Worm (Caenorhabditis elegans) whole organism, dauer: ENCODE data around the gene ZC266.1.

Experiments
- unc-62 ChIP-seq: sonication (generic microtip); optimal IDR thresholded peaks from 2 replicates; lab custom pipeline; 2017; ENCODE audit warnings: missing biosample characterization, missing genetic modification reagents, missing genetic modification characterization

Gene ZC266.1

ce11 chrV:4693282-4693588 is 6.9 kb downstream of the ZC266.1 start:
- no peak for TF ChIP-seq unc-62

DNA sequence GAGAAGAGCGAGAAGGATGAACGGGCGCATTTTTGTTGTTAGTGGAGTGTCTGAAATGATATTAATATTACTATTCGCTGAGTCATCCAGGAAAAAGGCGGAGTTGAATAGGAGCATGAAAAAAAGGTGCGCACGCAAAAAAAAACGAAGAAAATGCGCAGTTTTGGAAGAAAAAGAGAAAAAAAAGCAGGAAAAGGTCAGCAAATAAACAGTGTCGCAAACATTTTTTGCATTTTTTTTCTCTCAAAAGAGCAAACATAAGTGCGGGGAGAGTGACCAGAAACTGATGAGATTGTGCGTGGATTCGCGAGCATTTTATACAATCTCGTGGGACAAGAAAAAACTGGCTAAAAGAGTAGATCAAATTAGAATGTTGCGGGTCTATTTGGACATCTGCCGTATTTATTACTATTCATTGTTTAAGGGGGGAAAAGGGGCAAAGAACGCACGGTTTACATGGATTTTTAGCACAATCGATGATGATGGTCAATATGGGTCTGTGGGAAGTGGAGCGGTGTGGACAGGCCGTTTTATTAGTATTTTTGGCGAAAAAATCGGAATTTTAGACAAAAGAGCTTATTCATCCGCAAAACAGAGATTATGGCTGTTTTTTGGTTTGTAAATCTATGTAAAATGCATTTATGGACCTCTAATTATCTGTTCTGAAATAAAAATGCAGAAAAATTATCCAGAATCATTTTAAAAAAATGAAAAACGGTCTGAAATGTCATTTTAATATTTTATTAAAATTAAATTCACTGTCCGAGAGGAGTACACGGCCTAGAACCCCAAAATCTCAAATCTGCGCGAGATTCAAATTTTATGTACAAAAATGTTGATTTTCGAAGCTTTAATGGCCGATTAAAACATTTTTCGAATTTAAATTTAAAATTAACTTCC is 7.5 kb downstream of the ZC266.1 start, which contains the start of gene cpg-8:
Gene cpg-8 (minus strand): TSS at position 51 of the 900 bp plus-strand sequence.
- TF ChIP-seq unc-62 = no peak

ce11 chrV:4691657-4692056 is 8.4 kb downstream of the ZC266.1 start:
- no peak for TF ChIP-seq unc-62

DNA sequence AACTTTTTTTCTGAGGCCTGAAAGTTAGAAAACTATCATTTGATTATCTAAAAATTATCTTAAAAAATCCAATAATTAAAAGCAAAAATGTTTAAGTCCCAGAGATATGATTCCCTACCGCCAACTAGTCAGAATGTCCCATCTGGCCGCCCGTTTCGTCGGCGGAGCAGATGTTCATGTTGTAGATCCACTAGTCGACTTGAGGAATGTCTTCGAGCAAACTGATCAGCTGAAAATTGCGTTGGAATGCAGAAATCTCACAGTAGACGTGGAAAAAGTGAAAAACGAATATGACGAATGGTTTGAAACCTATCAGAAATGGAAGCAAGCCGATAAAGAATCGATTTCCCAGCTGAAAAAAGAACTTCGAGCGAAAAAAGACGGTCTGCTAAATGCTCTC is 10.9 kb downstream of the ZC266.1 start, which contains the start of gene K03B4.1:
Gene K03B4.1 (plus strand): TSS at position 97 of the 400 bp plus-strand sequence.
- TF ChIP-seq unc-62 = no peak

DNA sequence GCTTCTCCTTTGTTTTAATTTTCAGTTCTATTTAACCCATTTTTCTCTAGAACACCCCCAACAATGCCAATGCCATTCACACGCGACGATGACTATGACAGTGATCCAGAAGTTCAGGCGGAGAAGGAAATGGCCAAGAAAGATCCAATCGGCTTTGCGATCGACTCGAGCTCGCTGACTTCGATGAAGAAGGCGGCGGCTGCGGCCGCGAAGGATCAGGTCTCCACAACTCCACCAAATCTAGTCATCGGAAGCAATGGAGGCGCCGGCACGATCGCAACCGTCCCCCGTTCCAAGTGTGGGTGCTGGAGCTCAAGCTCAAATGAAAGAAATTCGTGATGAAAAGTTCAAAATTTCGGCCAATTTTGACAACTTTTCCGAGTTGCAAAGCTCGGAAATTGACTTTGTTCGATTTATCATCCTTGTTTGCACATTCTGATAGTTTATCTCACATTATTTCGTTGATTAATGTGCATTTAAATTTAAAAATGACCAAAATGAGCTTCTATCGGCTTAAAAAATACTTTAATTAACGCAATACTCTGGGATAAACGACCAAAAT is 12.1 kb downstream of the ZC266.1 start, which contains the start of gene K03B4.2:
Gene K03B4.2 (plus strand): TSS at position 51 of the 562 bp plus-strand sequence.
- no peak for TF ChIP-seq unc-62

DNA sequence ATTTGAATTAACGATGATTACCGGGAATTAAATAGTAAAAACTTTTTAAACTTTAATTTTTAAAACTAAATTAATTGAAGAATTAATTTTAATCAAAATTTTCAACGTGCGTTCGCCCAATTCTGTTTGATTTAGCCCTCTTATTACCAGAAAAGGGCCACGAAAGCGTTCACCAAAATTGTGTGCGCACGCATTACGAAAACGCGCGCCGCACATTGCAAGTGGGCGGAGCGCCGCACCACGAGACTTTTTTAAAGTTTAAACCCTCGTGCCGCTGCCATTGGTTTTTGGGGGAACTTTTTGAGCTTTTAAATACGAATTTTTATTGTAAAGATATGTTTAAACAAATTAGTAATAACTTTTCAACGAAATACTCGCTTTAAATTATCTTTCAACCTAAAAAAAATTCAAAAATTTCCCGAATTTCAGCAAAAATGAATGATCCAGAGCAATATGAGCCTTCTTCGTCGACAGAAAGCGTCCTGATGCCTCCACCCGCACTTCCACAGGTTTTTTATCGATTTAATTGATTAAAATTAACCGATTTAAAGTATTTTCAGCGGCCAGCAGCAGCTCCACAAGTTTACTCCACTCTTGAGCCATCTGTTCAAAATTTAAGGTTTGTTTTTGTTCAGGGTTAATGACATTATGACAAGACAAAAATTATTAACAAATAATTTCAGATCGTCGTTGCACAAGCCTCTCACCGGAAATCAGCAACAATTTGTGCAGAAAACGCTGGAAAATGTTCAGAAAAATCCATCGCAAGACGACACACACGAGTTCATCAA is 13.2 kb downstream of the ZC266.1 start, which contains the start of gene taf-10:
Gene taf-10 (plus strand): TSS at position 424 of the 791 bp plus-strand sequence.
- TF ChIP-seq unc-62 = no peak

ce11 chrV:4684137-4684536 is 16.0 kb downstream of the ZC266.1 start:
- TF ChIP-seq unc-62 = no peak

DNA sequence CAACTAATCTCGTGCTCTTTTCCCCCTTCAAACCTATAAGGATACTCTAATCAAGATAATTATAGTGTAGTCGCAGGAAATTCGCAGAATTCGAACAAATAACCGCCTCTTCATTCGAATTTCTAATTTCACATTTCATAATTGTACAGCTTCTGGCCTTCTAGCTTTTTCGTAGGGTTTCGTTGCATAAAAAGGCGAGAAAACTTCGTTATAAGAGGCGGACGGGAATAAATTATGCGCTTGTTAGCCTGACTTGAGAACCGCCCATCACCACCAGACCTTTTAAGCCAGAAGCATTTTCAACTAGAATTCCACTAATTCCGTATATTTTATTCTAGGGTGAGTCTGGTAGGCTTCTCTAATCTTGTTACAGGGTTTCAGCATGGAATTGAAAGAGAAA is 18.4 kb downstream of the ZC266.1 start, which contains the start of gene K03B4.4:
Gene K03B4.4 (plus strand): TSS at position 301 of the 400 bp plus-strand sequence.
- no peak for TF ChIP-seq unc-62

DNA sequence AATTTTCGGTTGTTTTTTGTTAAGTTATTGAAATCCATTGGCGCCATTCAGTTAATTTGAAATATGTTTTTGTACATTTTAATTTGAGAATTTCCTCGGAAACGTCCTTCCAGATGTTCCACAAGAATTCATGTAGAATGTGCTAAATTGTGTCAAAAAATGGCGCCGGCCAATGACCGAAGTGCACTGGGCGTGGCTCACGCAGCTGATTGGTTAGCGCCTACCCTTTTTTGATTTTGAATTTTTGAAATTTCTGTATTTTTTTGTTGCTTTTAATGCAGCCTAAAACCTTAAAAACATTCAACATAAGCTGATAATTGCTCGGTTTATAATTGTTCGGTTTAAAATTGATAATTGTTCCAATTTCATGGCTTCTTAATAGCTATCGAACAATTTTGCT is 23.3 kb downstream of the ZC266.1 start:
- TF ChIP-seq unc-62 = no peak

ce11 chrV:4676092-4676491 is 24.0 kb downstream of the ZC266.1 start, which contains the start of gene K03B4.6:
Gene K03B4.6 (minus strand): TSS chrV:4676192.
- TF ChIP-seq unc-62 = no peak

DNA sequence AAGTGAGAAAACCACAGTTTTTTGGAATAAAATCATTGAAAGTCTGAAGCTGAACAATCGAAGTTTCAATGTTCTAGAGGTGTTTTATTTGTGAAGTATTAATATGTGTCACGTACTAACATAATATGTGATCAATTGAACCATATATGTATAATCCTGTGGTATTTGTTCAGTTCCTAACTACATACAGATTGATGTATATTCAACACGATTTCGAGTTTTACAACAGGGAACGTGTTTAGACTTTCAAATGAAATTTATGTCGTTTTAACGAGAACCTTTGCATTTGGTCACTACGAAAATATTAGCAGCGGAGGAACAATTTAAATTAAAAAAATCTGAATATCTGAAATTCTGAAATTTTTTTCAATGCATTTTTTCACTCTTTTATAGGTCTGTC is 25.6 kb downstream of the ZC266.1 start, which contains the start of gene K03B4.8:
Gene K03B4.8 (minus strand): TSS at position 101 of the 400 bp plus-strand sequence.
- TF ChIP-seq unc-62 = no peak

DNA sequence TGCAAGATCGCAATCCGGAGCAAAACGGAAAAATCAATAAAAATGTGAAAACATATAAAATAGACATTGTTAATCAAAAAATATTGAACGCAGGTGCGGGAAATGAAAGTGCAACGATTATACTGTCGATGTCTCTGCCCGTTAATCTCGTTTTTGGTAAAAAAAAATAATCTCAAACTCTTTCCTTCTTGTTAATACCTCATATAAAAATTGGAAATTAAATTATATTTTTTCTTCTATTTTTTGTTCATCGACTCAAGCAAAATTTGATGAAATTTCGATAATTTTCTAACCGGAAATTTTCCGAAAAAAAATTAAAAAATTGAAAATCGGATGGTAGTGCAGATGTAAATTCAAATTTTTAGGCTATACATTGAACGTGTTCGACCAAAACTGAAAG is 27.6 kb downstream of the ZC266.1 start, which contains the start of gene K03B4.9:
Gene K03B4.9 (minus strand): TSS at position 101 of the 400 bp plus-strand sequence.
- no peak for TF ChIP-seq unc-62

ce11 chrV:4668636-4669035 is 31.5 kb downstream of the ZC266.1 start, which contains the start of gene srx-77:
Gene srx-77 (minus strand): TSS chrV:4668736.
- no peak for TF ChIP-seq unc-62

DNA sequence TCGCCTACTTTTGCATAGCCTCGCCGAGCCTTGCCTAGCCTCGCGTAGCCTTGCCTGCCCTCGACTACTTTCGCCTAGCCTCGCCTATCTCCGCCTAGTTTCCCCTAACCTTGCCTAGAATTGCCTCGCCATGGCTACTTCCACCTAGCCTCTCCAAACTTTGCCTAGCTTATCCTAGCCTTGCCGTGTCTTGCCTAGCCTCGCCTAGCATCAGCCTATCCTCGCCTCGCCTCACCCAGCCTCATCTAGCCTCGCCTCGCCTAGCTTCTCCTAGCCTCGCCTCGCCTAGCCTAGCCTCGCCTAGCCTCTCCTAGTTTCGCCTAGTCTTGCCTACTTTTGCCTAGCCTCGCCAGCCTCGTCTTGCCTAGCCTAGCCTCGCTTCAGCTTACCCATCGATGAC is 33.0 kb downstream of the ZC266.1 start:
- TF ChIP-seq unc-62 = no peak

DNA sequence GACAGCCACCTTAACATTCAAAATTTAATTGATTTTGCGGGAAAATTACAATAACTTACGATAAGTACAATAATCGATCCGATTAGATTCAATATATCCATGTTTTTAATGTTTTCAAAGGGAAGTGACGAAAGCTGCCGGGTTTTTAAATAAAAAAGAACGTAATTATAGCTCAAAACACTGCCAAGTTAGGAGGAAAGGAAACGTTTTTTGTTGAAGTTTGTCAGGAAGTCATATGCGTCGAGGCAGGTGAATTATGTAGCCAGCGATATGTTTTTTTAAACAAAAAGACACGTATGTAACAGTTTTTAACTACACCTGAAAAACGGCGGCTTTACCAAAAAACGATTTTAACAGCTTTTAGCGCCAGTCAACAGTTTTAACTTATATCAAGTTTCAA is 34.4 kb downstream of the ZC266.1 start, which contains the start of gene srx-73:
Gene srx-73 (minus strand): TSS at position 101 of the 400 bp plus-strand sequence.
- TF ChIP-seq unc-62 = no peak

ce11 chrV:4662400-4662799 is 37.7 kb downstream of the ZC266.1 start, which contains the start of gene srx-74:
Gene srx-74 (minus strand): TSS chrV:4662500.
- TF ChIP-seq unc-62 = no peak
